Worm (Caenorhabditis elegans) whole organism, early embryonic: ENCODE measurements around the gene srh-99.

ENCODE experiments used
- F13C5.2 ChIP-seq: sonication (generic microtip); optimal IDR thresholded peaks from 2 replicates; lab custom pipeline; 2017; ENCODE audit warnings: mild to moderate bottlenecking, missing genetic modification characterization, inconsistent platforms, missing compliant biosample characterization
- aly-1 ChIP-seq: sonication (generic microtip); optimal IDR thresholded peaks from 2 replicates; lab custom pipeline; 2016; ENCODE audit warnings: missing genetic modification characterization, missing compliant biosample characterization
- ama-1 ChIP-seq: fragments of 150-350 bp; optimal IDR thresholded peaks from 2 replicates; lab custom pipeline; 2014
- ceh-36 ChIP-seq: sonication (generic microtip); optimal IDR thresholded peaks from 2 replicates; lab custom pipeline; 2016; ENCODE audit warnings: missing genetic modification characterization, inconsistent platforms, missing compliant biosample characterization
- flt-1 ChIP-seq: fragments of 200-800 bp; sonication (Bioruptor generic); IDR thresholded peaks from 2 replicates; pipeline ENCODE4 v1.3.6; 2022; ENCODE audit warnings: missing genetic modification characterization, missing compliant biosample characterization
- hmg-4 ChIP-seq: fragments of 200-800 bp; sonication (Bioruptor generic); optimal IDR thresholded peaks from 2 replicates; lab custom pipeline; 2018; ENCODE audit warnings: mild to moderate bottlenecking, missing genetic modification characterization, missing compliant biosample characterization
- hnd-1 ChIP-seq: sonication (generic microtip); optimal IDR thresholded peaks from 2 replicates; lab custom pipeline; 2016; ENCODE audit warnings: missing genetic modification characterization, missing compliant biosample characterization
- scrt-1 ChIP-seq: fragments of 200-800 bp; sonication (Bioruptor generic); IDR thresholded peaks from 2 replicates; pipeline ENCODE4 v1.3.6; 2022; ENCODE audit warnings: missing genetic modification characterization, missing compliant biosample characterization
- sea-1 ChIP-seq: fragments of 200-800 bp; sonication (Bioruptor generic); conservative IDR thresholded peaks from 2 replicates; pipeline ENCODE4 v1.3.6; 2022; ENCODE audit warnings: missing genetic modification characterization, missing compliant biosample characterization
- tbx-37 ChIP-seq: fragments of 200-800 bp; sonication (Bioruptor generic); conservative IDR thresholded peaks from 2 replicates; pipeline ENCODE4 v1.3.6; 2022; ENCODE audit warnings: missing genetic modification reagents, missing genetic modification characterization, missing compliant biosample characterization
- tra-4 ChIP-seq: sonication (generic microtip); optimal IDR thresholded peaks from 2 replicates; lab custom pipeline; 2017; ENCODE audit warnings: missing genetic modification characterization, missing compliant biosample characterization

- TF ChIP-seq flt-1 (no peak), scrt-1 (GFP tag; lab: Robert Waterston, UW) (no peak), hmg-4 (no peak), aly-1 (tag; lab: Kevin White, UChicago) (no peak), ama-1 (lab: Kevin White, UChicago) (no peak), ceh-36 (no peak), sea-1 (GFP tag; lab: Robert Waterston, UW) (no peak), tbx-37 (GFP tag; lab: Robert Waterston, UW) (no peak), hnd-1 (tag; lab: Kevin White, UChicago) (no peak), F13C5.2 (no peak), tra-4 (tag; lab: Kevin White, UChicago) (no peak)
Observed at ce11 chrII:3684487-3685067, 31.8 kb downstream of the srh-99 start.
